Fruit fly (Drosophila melanogaster) whole organism, pupa: ENCODE results near the gene CG32572.

Source experiments
- CG10348 ChIP-seq: fragments of 200-800 bp; sonication (Bioruptor generic); IDR thresholded peaks from 2 replicates; pipeline ENCODE4 v1.3.6; 2022; ENCODE audit warnings: missing biosample characterization, missing genetic modification characterization
- CG12605 ChIP-seq: fragments of 200-800 bp; sonication (Bioruptor generic); IDR thresholded peaks from 2 replicates; pipeline ENCODE4 v1.3.6; 2022; ENCODE audit warnings: missing biosample characterization, missing genetic modification characterization
- CG17806 ChIP-seq: fragments of 200-800 bp; sonication (Bioruptor generic); optimal IDR thresholded peaks from 2 replicates; lab custom pipeline; 2018; ENCODE audit warnings: missing biosample characterization, mild to moderate bottlenecking, missing genetic modification characterization, moderate library complexity
- CG34367 ChIP-seq: fragments of 200-800 bp; sonication (Bioruptor generic); optimal IDR thresholded peaks from 2 replicates; lab custom pipeline; 2018; ENCODE audit warnings: missing biosample characterization, mild to moderate bottlenecking, missing genetic modification characterization
- CG4496 ChIP-seq: fragments of 200-800 bp; sonication (Bioruptor generic); IDR thresholded peaks from 3 replicates; pipeline ENCODE4 v1.3.6; 2022; ENCODE audit warnings: missing biosample characterization, missing genetic modification characterization
- CG8301 ChIP-seq: fragments of 200-800 bp; sonication (Bioruptor generic); optimal IDR thresholded peaks from 2 replicates; lab custom pipeline; 2018; ENCODE audit warnings: missing biosample characterization, mild to moderate bottlenecking, missing genetic modification characterization
- CG9948 ChIP-seq: fragments of 200-800 bp; sonication (Bioruptor generic); optimal IDR thresholded peaks from 2 replicates; lab custom pipeline; 2018; ENCODE audit warnings: missing biosample characterization, mild to moderate bottlenecking, missing genetic modification characterization, moderate library complexity
- D1 ChIP-seq: fragments of 200-800 bp; sonication (Bioruptor generic); optimal IDR thresholded peaks from 2 replicates; lab custom pipeline; 2018; ENCODE audit warnings: missing biosample characterization, mild to moderate bottlenecking, missing genetic modification characterization, moderate library complexity
- EcR ChIP-seq: fragments of 200-800 bp; sonication (Bioruptor generic); optimal IDR thresholded peaks from 3 replicates; lab custom pipeline; 2019; ENCODE audit warnings: missing biosample characterization, missing genetic modification characterization, mild to moderate bottlenecking, moderate library complexity, missing genetic modification reagents
- Pif1A ChIP-seq: fragments of 200-800 bp; sonication (Bioruptor generic); optimal IDR thresholded peaks from 3 replicates; lab custom pipeline; 2016; ENCODE audit warnings: missing biosample characterization, missing genetic modification characterization
- fd96Ca ChIP-seq: fragments of 200-800 bp; sonication (Bioruptor generic); IDR thresholded peaks from 3 replicates; pipeline ENCODE4 v1.3.6; 2022; ENCODE audit warnings: missing biosample characterization, missing genetic modification characterization
- gl ChIP-seq: fragments of 200-800 bp; sonication (Bioruptor generic); optimal IDR thresholded peaks from 2 replicates; lab custom pipeline; 2018; ENCODE audit warnings: missing biosample characterization, mild to moderate bottlenecking, missing genetic modification characterization

dm6 chrX:16766868-16767431 lies 46.0 kb downstream of the CG32572 start:
- TF ChIP-seq gl (tag; lab: Kevin White, UChicago) (no peak), CG12605 (GFP tag; lab: Robert Waterston, UW) (no peak), Pif1A (GFP tag; lab: Kevin White, UChicago) (no peak), EcR (GFP tag; lab: Kevin White, UChicago) (no peak), CG17806 (tag; lab: Kevin White, UChicago) (no peak), CG9948 (no peak), CG34367 (tag; lab: Kevin White, UChicago) (no peak), fd96Ca (no peak), D1 (tag; lab: Kevin White, UChicago) (no peak), CG8301 (no peak), CG4496 (GFP tag; lab: Robert Waterston, UW) (no peak), CG10348 (GFP tag; lab: Robert Waterston, UW) (no peak)
